Worm (Caenorhabditis elegans) whole organism, L3 larva: ENCODE measurements around the gene H19J13.2.

Experiments used
- R02D3.7 ChIP-seq: fragments of 150-350 bp; optimal IDR thresholded peaks from 2 replicates; lab custom pipeline; 2014; ENCODE audit warnings: missing biosample characterization, missing genetic modification characterization
- aly-2 ChIP-seq: fragments of 150-350 bp; optimal IDR thresholded peaks from 2 replicates; lab custom pipeline; 2014; ENCODE audit warnings: missing biosample characterization, missing genetic modification characterization
- ceh-16 ChIP-seq: sonication (generic microtip); optimal IDR thresholded peaks from 2 replicates; lab custom pipeline; 2017; ENCODE audit warnings: missing biosample characterization, missing genetic modification characterization
- ceh-82 ChIP-seq: fragments of 150-350 bp; optimal IDR thresholded peaks from 2 replicates; lab custom pipeline; 2014; ENCODE audit warnings: missing biosample characterization, missing genetic modification characterization
- elt-1 ChIP-seq: fragments of 150-350 bp; optimal IDR thresholded peaks from 2 replicates; lab custom pipeline; 2014; ENCODE audit warnings: missing biosample characterization, missing genetic modification characterization
- jun-1 ChIP-seq: fragments of 150-350 bp; optimal IDR thresholded peaks from 2 replicates; lab custom pipeline; 2014; ENCODE audit warnings: missing biosample characterization, missing genetic modification reagents, missing genetic modification characterization
- nfya-1 ChIP-seq: sonication (generic microtip); optimal IDR thresholded peaks from 2 replicates; lab custom pipeline; 2017; ENCODE audit warnings: missing genetic modification characterization, mild to moderate bottlenecking, missing compliant biosample characterization, antibody characterized with exemption, moderate library complexity; ENCODE audit not compliant: insufficient read depth
- nhr-237 ChIP-seq: fragments of 150-350 bp; optimal IDR thresholded peaks from 2 replicates; lab custom pipeline; 2014; ENCODE audit warnings: missing biosample characterization, missing genetic modification characterization
- nhr-25 ChIP-seq: sonication (generic microtip); optimal IDR thresholded peaks from 2 replicates; lab custom pipeline; 2017; ENCODE audit warnings: missing biosample characterization, missing genetic modification characterization
- pha-4 ChIP-seq: fragments of 150-350 bp; optimal IDR thresholded peaks from 2 replicates; lab custom pipeline; 2014; ENCODE audit warnings: missing biosample characterization, missing genetic modification reagents, missing genetic modification characterization
- skn-1 ChIP-seq: fragments of 150-350 bp; optimal IDR thresholded peaks from 2 replicates; lab custom pipeline; 2014; ENCODE audit warnings: missing biosample characterization, missing genetic modification characterization

DNA sequence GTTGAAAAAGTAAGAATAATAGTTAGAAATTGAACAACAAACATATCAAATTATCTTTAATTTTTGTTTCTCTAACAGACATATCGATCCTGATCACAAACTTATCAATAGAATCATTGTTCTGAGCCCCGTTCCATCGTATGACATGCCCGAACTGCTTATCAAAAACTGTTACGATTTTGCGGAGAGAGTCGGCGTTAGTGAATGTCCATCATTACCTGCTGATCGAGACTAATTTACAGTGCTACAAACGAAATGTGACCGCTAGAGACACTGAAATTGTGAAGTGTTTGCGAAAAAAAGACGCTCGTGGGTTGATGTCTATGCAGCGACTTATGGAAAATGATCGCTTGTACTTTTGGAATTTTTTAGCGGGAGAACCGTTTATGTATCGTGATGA is 30.9 kb downstream of the H19J13.2 start:
- TF ChIP-seq ceh-16: no peak
- no peak for TF ChIP-seq elt-1 (tag; lab: Kevin White, UChicago)
- no peak for TF ChIP-seq jun-1 (tag; lab: Kevin White, UChicago)
- TF ChIP-seq aly-2 (tag; lab: Kevin White, UChicago): no peak
- no peak for TF ChIP-seq pha-4 (tag; lab: Kevin White, UChicago)
- TF ChIP-seq skn-1: no peak
- no peak for TF ChIP-seq nhr-25 (tag; lab: Kevin White, UChicago)
- no peak for TF ChIP-seq nhr-237
- TF ChIP-seq nfya-1 (tag; lab: Kevin White, UChicago): no peak
- TF ChIP-seq ceh-82 (tag; lab: Kevin White, UChicago): no peak
- TF ChIP-seq R02D3.7 (tag; lab: Kevin White, UChicago): no peak
